Worm (Caenorhabditis elegans) whole organism, L4 larva: Measurements from ENCODE around the gene Y48A6B.7.

ENCODE experiments used
- D1046.2 ChIP-seq: fragments of 200-800 bp; sonication (Bioruptor generic); IDR thresholded peaks from 2 replicates; pipeline ENCODE4 v1.3.6; 2022; ENCODE audit warnings: missing genetic modification characterization, missing compliant biosample characterization
- F26F4.8 ChIP-seq: fragments of 200-800 bp; sonication (Bioruptor generic); conservative IDR thresholded peaks from 2 replicates; pipeline ENCODE4 v1.3.6; 2022; ENCODE audit warnings: missing genetic modification characterization, missing compliant biosample characterization
- F37D6.2 ChIP-seq: sonication (generic microtip); optimal IDR thresholded peaks from 2 replicates; lab custom pipeline; 2016; ENCODE audit warnings: mild to moderate bottlenecking, missing genetic modification characterization, missing compliant biosample characterization
- F49E8.2 ChIP-seq: sonication (generic microtip); optimal IDR thresholded peaks from 2 replicates; lab custom pipeline; 2016; ENCODE audit warnings: missing compliant biosample characterization, mild to moderate bottlenecking, missing genetic modification characterization, borderline replicate concordance
- R02D3.7 ChIP-seq: fragments of 150-350 bp; sonication (generic microtip); optimal IDR thresholded peaks from 3 replicates; lab custom pipeline; 2014; ENCODE audit warnings: missing biosample characterization, missing genetic modification characterization
- T26A8.4 ChIP-seq: fragments of 200-800 bp; sonication (Bioruptor generic); IDR thresholded peaks from 2 replicates; pipeline ENCODE4 v1.3.6; 2022; ENCODE audit warnings: missing genetic modification characterization, missing compliant biosample characterization
- Y48G9A.11 ChIP-seq: fragments of 200-800 bp; sonication (Bioruptor generic); IDR thresholded peaks from 2 replicates; pipeline ENCODE4 v1.3.6; 2022; ENCODE audit warnings: missing genetic modification reagents, missing genetic modification characterization, missing compliant biosample characterization
- Y5F2A.4 ChIP-seq: fragments of 200-800 bp; sonication (Bioruptor generic); optimal IDR thresholded peaks from 2 replicates; lab custom pipeline; 2018; ENCODE audit warnings: mild to moderate bottlenecking, missing genetic modification characterization, missing compliant biosample characterization
- Y75B8A.6 ChIP-seq: fragments of 200-800 bp; sonication (Bioruptor generic); IDR thresholded peaks from 2 replicates; pipeline ENCODE4 v1.3.6; 2022; ENCODE audit warnings: missing genetic modification reagents, missing genetic modification characterization, missing compliant biosample characterization
- ZK337.2 ChIP-seq: fragments of 200-800 bp; sonication (Bioruptor generic); IDR thresholded peaks from 2 replicates; pipeline ENCODE4 v1.3.6; 2022; ENCODE audit warnings: missing genetic modification reagents, missing genetic modification characterization, missing compliant biosample characterization
- ZK546.5 ChIP-seq, 2 experiments: sonication (generic microtip); optimal IDR thresholded peaks; 2 replicates each; lab custom pipeline; 2017; ENCODE audit warnings: missing biosample characterization in 2 of 2, missing genetic modification characterization in 2 of 2
- aha-1 ChIP-seq: fragments of 150-350 bp; peaks from one replicate; lab custom pipeline; 2014; ENCODE audit warnings: missing biosample characterization, missing genetic modification characterization
- ama-1 ChIP-seq: fragments of 150-350 bp; optimal IDR thresholded peaks from 2 replicates; lab custom pipeline; 2014; ENCODE audit warnings: inconsistent platforms, mixed read lengths
- arid-1 ChIP-seq: fragments of 200-800 bp; sonication (Bioruptor generic); conservative IDR thresholded peaks from 2 replicates; pipeline ENCODE4 v1.3.6; 2022; ENCODE audit warnings: missing genetic modification reagents, missing genetic modification characterization, missing compliant biosample characterization
- ceh-20 ChIP-seq: fragments of 200-800 bp; sonication (Bioruptor generic); IDR thresholded peaks from 2 replicates; pipeline ENCODE4 v1.3.6; 2022; ENCODE audit warnings: missing genetic modification reagents, missing genetic modification characterization, missing compliant biosample characterization
- ceh-32 ChIP-seq: sonication (generic microtip); optimal IDR thresholded peaks from 2 replicates; lab custom pipeline; 2016; ENCODE audit warnings: mild to moderate bottlenecking, missing genetic modification characterization, missing compliant biosample characterization; ENCODE audit not compliant: poor library complexity
- ceh-82 ChIP-seq: sonication (generic microtip); optimal IDR thresholded peaks from 2 replicates; lab custom pipeline; 2017; ENCODE audit warnings: missing biosample characterization, missing genetic modification characterization
- daf-16 ChIP-seq, 3 experiments: sonication (generic microtip); optimal IDR thresholded peaks; 2 replicates each; lab custom pipeline; 2016 to 2017; ENCODE audit warnings: missing genetic modification characterization in 3 of 3, missing genetic modification reagents in 3 of 3, mild to moderate bottlenecking in 2 of 3, missing compliant biosample characterization in 2 of 3, missing biosample characterization in 1 of 3, moderate library complexity in 1 of 3
- daf-19 ChIP-seq: fragments of 200-800 bp; sonication (Bioruptor generic); conservative IDR thresholded peaks from 2 replicates; pipeline ENCODE4 v1.3.6; 2022; ENCODE audit warnings: missing genetic modification characterization, missing compliant biosample characterization
- dmd-6 ChIP-seq: fragments of 200-800 bp; sonication (Bioruptor generic); IDR thresholded peaks from 2 replicates; pipeline ENCODE4 v1.3.6; 2022; ENCODE audit warnings: missing genetic modification reagents, missing genetic modification characterization, missing compliant biosample characterization
- dmd-8 ChIP-seq: fragments of 200-800 bp; sonication (Bioruptor generic); IDR thresholded peaks from 2 replicates; pipeline ENCODE4 v1.3.6; 2022; ENCODE audit warnings: missing genetic modification characterization, missing compliant biosample characterization
- duxl-1 ChIP-seq: sonication (generic microtip); optimal IDR thresholded peaks from 2 replicates; lab custom pipeline; 2016; ENCODE audit warnings: mild to moderate bottlenecking, missing genetic modification characterization, moderate library complexity, missing compliant biosample characterization; ENCODE audit not compliant: poor library complexity
- dve-1 ChIP-seq: sonication (generic microtip); optimal IDR thresholded peaks from 2 replicates; lab custom pipeline; 2017; ENCODE audit warnings: antibody characterized with exemption, mild to moderate bottlenecking, missing genetic modification characterization, missing compliant biosample characterization; ENCODE audit not compliant: insufficient read depth
- egl-27 ChIP-seq: sonication (generic microtip); optimal IDR thresholded peaks from 3 replicates; lab custom pipeline; 2017; ENCODE audit warnings: missing biosample characterization, missing genetic modification reagents, missing genetic modification characterization
- hif-1 ChIP-seq, 2 experiments: sonication (generic microtip); optimal IDR thresholded peaks; 2 replicates each; lab custom pipeline; 2016 to 2017; ENCODE audit warnings: missing compliant biosample characterization in 2 of 2, missing genetic modification characterization in 2 of 2, missing genetic modification reagents in 2 of 2, missing genotype in 2 of 2, mild to moderate bottlenecking in 1 of 2
- hlh-11 ChIP-seq: fragments of 200-800 bp; sonication (Bioruptor generic); optimal IDR thresholded peaks from 2 replicates; lab custom pipeline; 2018; ENCODE audit warnings: mild to moderate bottlenecking, missing genetic modification characterization, missing compliant biosample characterization
- hmg-1.1 ChIP-seq: fragments of 200-800 bp; sonication (Bioruptor generic); IDR thresholded peaks from 2 replicates; pipeline ENCODE4 v1.3.6; 2022; ENCODE audit warnings: missing genetic modification reagents, missing genetic modification characterization, missing compliant biosample characterization
- lin-13 ChIP-seq: fragments of 150-350 bp; optimal IDR thresholded peaks from 2 replicates; lab custom pipeline; 2014; ENCODE audit warnings: missing biosample characterization, missing genetic modification reagents, missing genetic modification characterization
- lin-38 ChIP-seq: fragments of 200-800 bp; sonication (Bioruptor generic); IDR thresholded peaks from 2 replicates; pipeline ENCODE4 v1.3.6; 2022; ENCODE audit warnings: missing genetic modification reagents, missing genetic modification characterization, missing compliant biosample characterization
- lsy-2 ChIP-seq, 2 experiments: fragments of 150-350 bp in 1 of 2; sonication (generic microtip) in 1 of 2; optimal IDR thresholded peaks; 2 replicates each; lab custom pipeline; 2014 to 2017; ENCODE audit warnings: missing biosample characterization in 2 of 2, missing genetic modification characterization in 2 of 2
- mdt-29 ChIP-seq: fragments of 200-800 bp; sonication (Bioruptor generic); IDR thresholded peaks from 2 replicates; pipeline ENCODE4 v1.3.6; 2022; ENCODE audit warnings: missing genetic modification reagents, missing genetic modification characterization, missing compliant biosample characterization
- mep-1 ChIP-seq: fragments of 150-350 bp; sonication (generic microtip); optimal IDR thresholded peaks from 3 replicates; lab custom pipeline; 2014; ENCODE audit warnings: missing biosample characterization, missing genetic modification characterization
- nhr-11 ChIP-seq: fragments of 150-350 bp; optimal IDR thresholded peaks from 2 replicates; lab custom pipeline; 2014; ENCODE audit warnings: missing biosample characterization, missing genetic modification characterization
- nhr-25 ChIP-seq: sonication (generic microtip); optimal IDR thresholded peaks from 2 replicates; lab custom pipeline; 2017; ENCODE audit warnings: missing genetic modification characterization, mild to moderate bottlenecking, missing compliant biosample characterization, antibody characterized with exemption, moderate library complexity, borderline replicate concordance; ENCODE audit not compliant: insufficient read depth
- nhr-42 ChIP-seq: fragments of 200-800 bp; sonication (Bioruptor generic); IDR thresholded peaks from 2 replicates; pipeline ENCODE4 v1.3.6; 2022; ENCODE audit warnings: missing genetic modification characterization, missing compliant biosample characterization
- nhr-77 ChIP-seq: fragments of 150-350 bp; optimal IDR thresholded peaks from 2 replicates; lab custom pipeline; 2014; ENCODE audit warnings: missing biosample characterization, missing genetic modification characterization
- pha-4 ChIP-seq, 2 experiments: fragments of 150-350 bp in 1 of 2; fragments of 200-800 bp in 1 of 2; sonication (Bioruptor generic) in 1 of 2; IDR thresholded peaks in 1 of 2; optimal IDR thresholded peaks in 1 of 2; 2 replicates each; pipeline versions ENCODE4 v1.3.6 to Lab custom; 2014 to 2022; ENCODE audit warnings: missing genetic modification characterization in 2 of 2, missing genetic modification reagents in 2 of 2, missing biosample characterization in 1 of 2, missing compliant biosample characterization in 1 of 2
- rbr-2 ChIP-seq: sonication (generic microtip); optimal IDR thresholded peaks from 2 replicates; lab custom pipeline; 2016; ENCODE audit warnings: missing genotype, missing genetic modification characterization, missing compliant biosample characterization
- saeg-2 ChIP-seq: fragments of 200-800 bp; sonication (Bioruptor generic); IDR thresholded peaks from 2 replicates; pipeline ENCODE4 v1.3.6; 2022; ENCODE audit warnings: missing genetic modification reagents, missing genetic modification characterization, missing compliant biosample characterization
- set-16 ChIP-seq: fragments of 200-800 bp; sonication (Bioruptor generic); IDR thresholded peaks from 2 replicates; pipeline ENCODE4 v1.3.6; 2022; ENCODE audit warnings: missing genetic modification reagents, missing genetic modification characterization, missing compliant biosample characterization
- snpc-1.2 ChIP-seq: fragments of 200-800 bp; sonication (Bioruptor generic); IDR thresholded peaks from 2 replicates; pipeline ENCODE4 v1.3.6; 2022; ENCODE audit warnings: missing genetic modification reagents, missing genetic modification characterization, missing compliant biosample characterization
- spr-1 ChIP-seq: sonication (generic microtip); optimal IDR thresholded peaks from 2 replicates; lab custom pipeline; 2016; ENCODE audit warnings: mild to moderate bottlenecking, missing genetic modification characterization, missing compliant biosample characterization
- spr-3 ChIP-seq: fragments of 200-800 bp; sonication (Bioruptor generic); optimal IDR thresholded peaks from 2 replicates; lab custom pipeline; 2018; ENCODE audit warnings: mild to moderate bottlenecking, missing genetic modification characterization, missing compliant biosample characterization
- unc-130 ChIP-seq: sonication (generic microtip); optimal IDR thresholded peaks from 2 replicates; lab custom pipeline; 2016; ENCODE audit warnings: missing genetic modification reagents, missing genetic modification characterization, missing compliant biosample characterization
- unc-62 ChIP-seq, 3 experiments: fragments of 150-350 bp in 1 of 3; sonication (generic microtip); optimal IDR thresholded peaks in 2 of 3; peaks in 1 of 3; 1 replicate in 1 of 3; 2 replicates in 2 of 3; lab custom pipeline; 2014 to 2017; ENCODE audit warnings: missing biosample characterization in 3 of 3, missing genetic modification characterization in 3 of 3, missing genetic modification reagents in 3 of 3, missing genotype in 1 of 3
- ztf-7 ChIP-seq: fragments of 150-350 bp; optimal IDR thresholded peaks from 2 replicates; lab custom pipeline; 2014; ENCODE audit warnings: missing biosample characterization, missing genetic modification characterization

Y48A6B.7 gene

ce11 chrIII:11036640-11037039 lies 10.3 kb upstream of the Y48A6B.7 start, which contains the start of gene spat-2:
TSS of gene spat-2 (plus strand) at chrIII:11036940.
- TF ChIP-seq D1046.2 (GFP tag; lab: Robert Waterston, UW): 0 out of 2 replicates have a peak, but pooled peaks have one; percentile 6
- TF ChIP-seq Y5F2A.4 (GFP tag; lab: Kevin White, UChicago): no peak
- peak; percentile 24 for TF ChIP-seq aha-1

DNA sequence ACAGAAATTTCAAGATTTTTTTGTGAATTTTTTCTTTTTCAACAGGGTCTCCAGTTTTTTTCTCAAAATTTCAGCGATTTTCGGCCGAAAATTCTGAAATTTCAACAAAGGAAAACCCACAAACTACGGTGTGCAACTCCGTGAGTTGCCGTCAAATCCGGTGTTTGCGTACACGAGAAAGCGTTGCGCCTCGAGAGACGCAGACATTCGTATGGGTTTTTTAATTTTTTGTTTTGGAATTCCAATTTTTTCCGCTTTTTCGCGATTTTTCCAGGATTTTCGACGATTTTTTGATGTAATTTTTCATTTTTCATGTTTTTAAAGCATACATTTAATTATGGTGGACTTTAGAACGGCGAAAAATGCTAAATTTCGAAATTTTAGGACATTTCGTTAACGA lies 9.8 kb upstream of the Y48A6B.7 start:
- TF ChIP-seq daf-19 (GFP tag; lab: Robert Waterston, UW): no peak
- TF ChIP-seq R02D3.7: no peak
- TF ChIP-seq aha-1: peak; percentile 34
- peak; percentile 29 for TF ChIP-seq ama-1 (lab: Kevin White, UChicago)
- no peak for TF ChIP-seq dmd-8 (GFP tag; lab: Robert Waterston, UW)
- TF ChIP-seq hif-1 (tag; optimal IDR thresholded peaks at IDR 0.05; lab: Kevin White, UChicago): peak in 1 of 2 experiments; percentile 28
- peak; percentile 73 for TF ChIP-seq unc-130 (GFP tag; lab: Kevin White, UChicago)
- TF ChIP-seq Y48G9A.11 (GFP tag; lab: Robert Waterston, UW): peak; percentile 64
- peak; percentile 56; the same call in 1 of the 2 replicates for TF ChIP-seq pha-4 (GFP tag; IDR thresholded peaks at IDR 0.05; lab: Robert Waterston, UW)
- TF ChIP-seq pha-4 (tag; optimal IDR thresholded peaks at IDR 0.05; lab: Kevin White, UChicago): no peak
- no peak for TF ChIP-seq spr-3 (GFP tag; lab: Kevin White, UChicago)
- TF ChIP-seq T26A8.4: peak; percentile 37; the same call in 1 of the 2 replicates
- peak; percentile 77 for TF ChIP-seq arid-1
- no peak for TF ChIP-seq egl-27 (tag; lab: Kevin White, UChicago)
- peak; percentile 65 for TF ChIP-seq snpc-1.2
- TF ChIP-seq ceh-32 (tag; lab: Kevin White, UChicago): no peak
- TF ChIP-seq mdt-29 (GFP tag; lab: Robert Waterston, UW): peak; percentile 37; the same call in 1 of the 2 replicates
- peak; percentile 17; the same call in 1 of the 2 replicates for TF ChIP-seq ceh-20 (GFP tag; lab: Robert Waterston, UW)
- TF ChIP-seq daf-16 (GFP tag; optimal IDR thresholded peaks at IDR 0.05; lab: Kevin White, UChicago): no peak
- TF ChIP-seq daf-16 (tag; optimal IDR thresholded peaks at IDR 0.05; lab: Kevin White, UChicago): peak; percentile 27
- TF ChIP-seq duxl-1 (tag; lab: Kevin White, UChicago): peak; percentile 32
- TF ChIP-seq hlh-11 (tag; lab: Kevin White, UChicago): peak; percentile 44
- TF ChIP-seq set-16 (GFP tag; lab: Robert Waterston, UW): no peak
- TF ChIP-seq nhr-11: peak; percentile 28
- TF ChIP-seq lin-38 (GFP tag; lab: Robert Waterston, UW): peak; percentile 87
- peak; percentile 27 for TF ChIP-seq spr-1 (tag; lab: Kevin White, UChicago)
- peak; percentile 71 for TF ChIP-seq hmg-1.1
- peak; percentile 65 for TF ChIP-seq rbr-2 (tag; lab: Kevin White, UChicago)
- TF ChIP-seq ZK546.5 (tag; optimal IDR thresholded peaks at IDR 0.05; lab: Kevin White, UChicago): no peak
- peak; percentile 49 for TF ChIP-seq mep-1 (tag; lab: Kevin White, UChicago)
- TF ChIP-seq Y75B8A.6: no peak
- TF ChIP-seq F26F4.8: no peak
- TF ChIP-seq lsy-2 (tag; optimal IDR thresholded peaks at IDR 0.05; lab: Kevin White, UChicago): peak; percentile 77 to 98
- TF ChIP-seq F49E8.2 (tag; lab: Kevin White, UChicago): peak; percentile 71
- TF ChIP-seq saeg-2 (GFP tag; lab: Robert Waterston, UW): 0 out of 2 replicates have a peak, but pooled peaks have one; percentile 27
- 0 out of 2 replicates have a peak, but pooled peaks have one; percentile 45 for TF ChIP-seq ZK337.2 (GFP tag; lab: Robert Waterston, UW)
- peak; percentile 86 for TF ChIP-seq dve-1
- no peak for TF ChIP-seq nhr-25 (tag; lab: Kevin White, UChicago)
- TF ChIP-seq unc-62 (GFP tag; optimal IDR thresholded peaks at IDR 0.05 in 1 of 2; lab: Kevin White, UChicago): peak in 1 of 2 experiments; percentile 97
- no peak for TF ChIP-seq unc-62 (tag; optimal IDR thresholded peaks at IDR 0.05; lab: Kevin White, UChicago)
- peak; percentile 66 for TF ChIP-seq lin-13 (GFP tag; lab: Kevin White, UChicago)
- TF ChIP-seq ceh-82 (tag; lab: Kevin White, UChicago): no peak
- TF ChIP-seq dmd-6 (GFP tag; lab: Robert Waterston, UW): peak; percentile 41
- peak; percentile 75 for TF ChIP-seq nhr-77 (tag; lab: Kevin White, UChicago)
- peak; percentile 3 for TF ChIP-seq ztf-7 (tag; lab: Kevin White, UChicago)
- TF ChIP-seq F37D6.2 (tag; lab: Kevin White, UChicago): no peak
- 0 out of 2 replicates have a peak, but pooled peaks have one; percentile 34 for TF ChIP-seq nhr-42
